Worm (Caenorhabditis elegans): Measurements from ENCODE around the gene str-227.
A peak's percentile ranks its signal among the peaks of the same experiment; 100 is the strongest.

DNA sequence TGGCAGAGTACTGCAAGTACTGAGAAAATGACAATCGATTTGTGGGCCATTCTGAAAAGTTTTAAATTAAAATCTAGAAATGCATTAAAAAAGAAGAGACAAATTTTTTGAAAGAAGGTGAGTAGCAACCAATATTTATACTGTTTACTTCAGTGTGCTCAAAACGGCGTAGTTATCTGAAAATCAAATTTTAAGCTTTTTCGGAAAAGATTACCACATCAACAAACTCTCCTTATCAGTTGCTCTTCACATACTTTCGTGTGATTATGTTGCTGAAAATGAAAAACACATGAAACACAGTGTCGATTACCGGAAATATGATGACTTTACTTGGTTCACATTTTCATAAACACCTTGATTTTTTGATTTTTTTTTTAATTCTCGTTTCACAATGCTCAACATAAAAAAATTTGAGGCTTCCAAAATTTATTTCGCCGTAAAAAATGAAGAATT lies 35.4 kb upstream of the str-227 start, which contains the start of gene lys-7:
- no peak for TF ChIP-seq ama-1 (optimal IDR thresholded peaks at IDR 0.05)
- no peak for TF ChIP-seq unc-39 (tag; optimal IDR thresholded peaks at IDR 0.05)
- TF ChIP-seq pqm-1 (tag; optimal IDR thresholded peaks at IDR 0.05), result peak; percentile 2
- TF ChIP-seq nhr-237 (tag; optimal IDR thresholded peaks at IDR 0.05), result no peak
- no peak for TF ChIP-seq pha-4 (tag; optimal IDR thresholded peaks at IDR 0.05)
- TF ChIP-seq skn-1 (tag; optimal IDR thresholded peaks at IDR 0.05), result no peak
- no peak for TF ChIP-seq nhr-76 (tag; optimal IDR thresholded peaks at IDR 0.05)
- no peak for TF ChIP-seq ceh-28 (tag; optimal IDR thresholded peaks at IDR 0.05)
- TF ChIP-seq unc-62 (GFP tag; optimal IDR thresholded peaks at IDR 0.05), result no peak
- peak; percentile 67 for TF ChIP-seq elt-2 (tag; optimal IDR thresholded peaks at IDR 0.05)

All from whole organism, L3 larva.